Fruit fly (Drosophila melanogaster): ENCODE data around the gene CG31517.

DNA sequence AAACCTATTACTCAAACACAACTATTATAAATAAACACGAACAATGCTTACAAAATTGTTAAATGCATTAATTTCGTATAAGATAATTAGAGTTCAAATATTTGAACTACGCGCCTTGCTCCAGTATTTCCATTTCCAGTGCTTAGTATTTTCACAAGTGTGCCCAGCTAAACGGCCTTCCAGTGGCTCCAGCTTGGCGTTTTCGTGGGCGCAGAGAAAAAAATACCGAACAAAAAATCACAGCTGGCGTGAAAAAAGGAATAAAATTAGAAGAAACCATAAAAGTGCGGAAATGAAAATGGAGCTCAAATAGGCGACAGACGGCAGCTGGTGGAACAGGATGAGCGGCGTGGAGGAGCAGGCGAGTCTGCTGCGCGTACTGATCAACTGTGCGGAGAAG is 10.4 kb downstream of the CG31517 start, which contains the start of gene Ipp:
- TF ChIP-seq Dfd (GFP tag; optimal IDR thresholded peaks at IDR 0.05), result no peak
- TF ChIP-seq h (GFP tag; optimal IDR thresholded peaks at IDR 0.05), result no peak
- no peak for TF ChIP-seq tai (GFP tag; optimal IDR thresholded peaks at IDR 0.05)
- no peak for TF ChIP-seq Hr78 (GFP tag; optimal IDR thresholded peaks at IDR 0.05)
- TF ChIP-seq Mio (GFP tag; optimal IDR thresholded peaks at IDR 0.05), result no peak
- TF ChIP-seq psq (GFP tag; optimal IDR thresholded peaks at IDR 0.05), result no peak
- no peak for TF ChIP-seq jim (GFP tag; optimal IDR thresholded peaks at IDR 0.05)
